Fruit fly (Drosophila melanogaster) whole organism, pupa: ENCODE measurements around the gene CG6726.
A peak's percentile ranks its signal among the peaks of the same experiment; 100 is the strongest.

Source experiments
- CG10348 ChIP-seq: fragments of 200-800 bp; sonication (Bioruptor generic); IDR thresholded peaks from 2 replicates; pipeline ENCODE4 v1.3.6; 2022; ENCODE audit warnings: missing biosample characterization, missing genetic modification characterization
- CG13204 ChIP-seq: fragments of 200-800 bp; sonication (Bioruptor generic); optimal IDR thresholded peaks from 2 replicates; lab custom pipeline; 2018; ENCODE audit warnings: missing biosample characterization, mild to moderate bottlenecking, missing genetic modification characterization, moderate library complexity
- CG15710 ChIP-seq: fragments of 200-800 bp; sonication (Bioruptor generic); optimal IDR thresholded peaks from 2 replicates; lab custom pipeline; 2018; ENCODE audit warnings: missing biosample characterization, mild to moderate bottlenecking, missing genetic modification characterization, moderate library complexity
- CG17806 ChIP-seq: fragments of 200-800 bp; sonication (Bioruptor generic); optimal IDR thresholded peaks from 2 replicates; lab custom pipeline; 2018; ENCODE audit warnings: missing biosample characterization, mild to moderate bottlenecking, missing genetic modification characterization, moderate library complexity
- CG34367 ChIP-seq: fragments of 200-800 bp; sonication (Bioruptor generic); optimal IDR thresholded peaks from 2 replicates; lab custom pipeline; 2018; ENCODE audit warnings: missing biosample characterization, mild to moderate bottlenecking, missing genetic modification characterization
- CG4496 ChIP-seq: fragments of 200-800 bp; sonication (Bioruptor generic); IDR thresholded peaks from 3 replicates; pipeline ENCODE4 v1.3.6; 2022; ENCODE audit warnings: missing biosample characterization, missing genetic modification characterization
- CG8301 ChIP-seq: fragments of 200-800 bp; sonication (Bioruptor generic); optimal IDR thresholded peaks from 2 replicates; lab custom pipeline; 2018; ENCODE audit warnings: missing biosample characterization, mild to moderate bottlenecking, missing genetic modification characterization
- D1 ChIP-seq: fragments of 200-800 bp; sonication (Bioruptor generic); optimal IDR thresholded peaks from 2 replicates; lab custom pipeline; 2018; ENCODE audit warnings: missing biosample characterization, mild to moderate bottlenecking, missing genetic modification characterization, moderate library complexity
- EcR ChIP-seq: fragments of 200-800 bp; sonication (Bioruptor generic); optimal IDR thresholded peaks from 3 replicates; lab custom pipeline; 2019; ENCODE audit warnings: missing biosample characterization, missing genetic modification characterization, mild to moderate bottlenecking, moderate library complexity, missing genetic modification reagents
- Pif1B ChIP-seq: fragments of 200-800 bp; sonication (Bioruptor generic); optimal IDR thresholded peaks from 3 replicates; lab custom pipeline; 2016; ENCODE audit warnings: missing biosample characterization, missing genetic modification characterization
- Snoo ChIP-seq: fragments of 200-800 bp; sonication (Bioruptor generic); optimal IDR thresholded peaks from 3 replicates; lab custom pipeline; 2017; ENCODE audit warnings: missing biosample characterization, mild to moderate bottlenecking, missing genetic modification characterization, inconsistent platforms
- fd96Ca ChIP-seq: fragments of 200-800 bp; sonication (Bioruptor generic); IDR thresholded peaks from 3 replicates; pipeline ENCODE4 v1.3.6; 2022; ENCODE audit warnings: missing biosample characterization, missing genetic modification characterization

DNA sequence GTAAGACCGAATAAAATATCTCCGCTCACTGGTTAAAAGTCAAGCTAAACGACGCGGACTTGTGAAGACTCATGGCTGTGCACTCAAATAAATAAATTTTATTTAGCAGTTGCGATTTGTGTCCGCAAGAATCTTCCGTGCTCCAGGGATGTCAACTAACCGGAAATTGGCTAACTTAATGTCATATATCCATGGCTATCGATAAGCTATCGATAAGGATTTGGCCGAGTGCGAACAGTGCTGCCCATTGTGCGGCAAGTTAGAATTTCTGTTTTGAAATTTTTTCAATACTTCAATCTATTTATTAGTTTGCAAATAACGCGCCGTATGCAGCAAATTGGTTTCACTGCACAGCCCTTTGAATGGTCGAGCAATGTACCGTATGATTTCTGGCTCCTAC, 37.6 kb upstream of the CG6726 start, which contains the start of gene p53:
- TF ChIP-seq Pif1B (GFP tag; lab: Kevin White, UChicago) = no peak
- TF ChIP-seq D1 (tag; lab: Kevin White, UChicago) = no peak
- peak; percentile 56 for TF ChIP-seq CG17806
- TF ChIP-seq CG15710 (tag; lab: Kevin White, UChicago) = peak; percentile 38
- TF ChIP-seq CG13204 (GFP tag; lab: Kevin White, UChicago) = no peak
- TF ChIP-seq fd96Ca (GFP tag; lab: Robert Waterston, UW) = 0 out of 3 replicates have a peak, but pooled peaks have one; percentile 20
- no peak for TF ChIP-seq CG8301 (tag; lab: Kevin White, UChicago)
- TF ChIP-seq CG34367 = peak; percentile 20
- no peak for TF ChIP-seq CG10348 (GFP tag; lab: Robert Waterston, UW)
- TF ChIP-seq Snoo (tag; lab: Kevin White, UChicago) = peak; percentile 71
- no peak for TF ChIP-seq EcR (GFP tag; lab: Kevin White, UChicago)
- peak; percentile 83 for TF ChIP-seq CG4496 (GFP tag; lab: Robert Waterston, UW)
